Fruit fly (Drosophila melanogaster) whole organism, pupa: ENCODE results near the gene cv-c.
A peak's percentile ranks its signal among the peaks of the same experiment; 100 is the strongest.

Experiments
- CG32121 ChIP-seq: fragments of 200-800 bp; sonication (Bioruptor generic); IDR thresholded peaks from 2 replicates; pipeline ENCODE4 v1.3.6; 2022; ENCODE audit warnings: missing biosample characterization, missing genetic modification characterization
- EcR ChIP-seq: fragments of 200-800 bp; sonication (Bioruptor generic); optimal IDR thresholded peaks from 3 replicates; lab custom pipeline; 2019; ENCODE audit warnings: missing biosample characterization, missing genetic modification characterization, mild to moderate bottlenecking, moderate library complexity, missing genetic modification reagents
- Ets98B ChIP-seq: fragments of 200-800 bp; sonication (Bioruptor generic); IDR thresholded peaks from 2 replicates; pipeline ENCODE4 v1.3.6; 2022; ENCODE audit warnings: missing biosample characterization, missing genetic modification characterization
- Pif1B ChIP-seq: fragments of 200-800 bp; sonication (Bioruptor generic); optimal IDR thresholded peaks from 3 replicates; lab custom pipeline; 2016; ENCODE audit warnings: missing biosample characterization, missing genetic modification characterization
- Snoo ChIP-seq: fragments of 200-800 bp; sonication (Bioruptor generic); optimal IDR thresholded peaks from 3 replicates; lab custom pipeline; 2017; ENCODE audit warnings: missing biosample characterization, mild to moderate bottlenecking, missing genetic modification characterization, inconsistent platforms
- gl ChIP-seq: fragments of 200-800 bp; sonication (Bioruptor generic); optimal IDR thresholded peaks from 2 replicates; lab custom pipeline; 2018; ENCODE audit warnings: missing biosample characterization, mild to moderate bottlenecking, missing genetic modification characterization

dm6 chr3R:14353733-14354152, 127.8 kb downstream of the cv-c start:
- TF ChIP-seq Snoo (tag; lab: Kevin White, UChicago): peak; percentile 87
- TF ChIP-seq CG32121 (GFP tag; lab: Robert Waterston, UW): peak; percentile 78
- TF ChIP-seq Pif1B: peak; percentile 72
- no peak for TF ChIP-seq EcR (GFP tag; lab: Kevin White, UChicago)
- peak; percentile 66 for TF ChIP-seq Ets98B
- TF ChIP-seq gl (tag; lab: Kevin White, UChicago): peak; percentile 75
